Fruit fly (Drosophila melanogaster): Measurements from ENCODE around the gene Naglu.

Gene Naglu

DNA sequence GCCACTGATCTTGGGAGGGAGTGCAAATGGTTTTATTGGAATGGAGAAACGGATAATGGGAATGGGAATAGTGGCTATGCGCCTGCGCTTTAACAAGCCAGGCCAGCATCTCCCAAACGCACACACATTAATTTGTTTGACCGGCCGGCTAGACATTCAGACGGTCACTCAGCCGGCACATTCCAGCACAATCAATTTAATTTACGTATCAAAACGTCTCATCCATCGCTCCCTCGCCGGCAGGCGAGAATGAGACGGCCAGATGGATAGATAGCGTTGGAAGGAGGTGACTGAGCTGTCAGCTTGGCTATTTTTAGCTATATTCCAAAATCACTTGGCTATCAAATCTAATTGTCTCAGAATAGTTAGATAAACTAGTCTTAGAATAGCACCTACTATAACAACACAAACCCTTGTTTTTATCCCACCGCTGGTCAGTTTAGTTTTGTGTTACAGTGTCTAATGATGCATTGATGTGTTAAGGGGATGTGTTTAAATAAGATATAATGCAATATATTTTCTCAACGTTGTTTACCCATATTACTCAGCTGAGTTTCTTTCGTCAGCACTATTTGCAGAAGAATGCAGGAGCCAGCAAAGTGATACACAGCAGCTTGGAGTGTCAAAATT is 11.9 kb upstream of the Naglu start:
- peak; percentile 59 for TF ChIP-seq Hnf4 (GFP tag; optimal IDR thresholded peaks at IDR 0.05)
- TF ChIP-seq foxo (GFP tag; optimal IDR thresholded peaks at IDR 0.05): no peak
- no peak for TF ChIP-seq Rel (GFP tag; optimal IDR thresholded peaks at IDR 0.05)
- no peak for TF ChIP-seq Rel (tag; optimal IDR thresholded peaks at IDR 0.05)
- no peak for TF ChIP-seq GATAd (GFP tag; optimal IDR thresholded peaks at IDR 0.05)
- no peak for TF ChIP-seq dsf (GFP tag; optimal IDR thresholded peaks at IDR 0.05; ENCODE audit: borderline replicate concordance)
- TF ChIP-seq psq (GFP tag; optimal IDR thresholded peaks at IDR 0.05): peak; percentile 32
- no peak for TF ChIP-seq dmrt93B (GFP tag; optimal IDR thresholded peaks at IDR 0.05)
- TF ChIP-seq Hr78 (GFP tag; optimal IDR thresholded peaks at IDR 0.05): no peak
- no peak for TF ChIP-seq woc (GFP tag; optimal IDR thresholded peaks at IDR 0.05)
- no peak for TF ChIP-seq Jra (GFP tag; optimal IDR thresholded peaks at IDR 0.05)
- TF ChIP-seq Abd-B (GFP tag; optimal IDR thresholded peaks at IDR 0.05): no peak
- TF ChIP-seq jim (GFP tag; optimal IDR thresholded peaks at IDR 0.05): no peak
- peak; percentile 49 for TF ChIP-seq fru (GFP tag; optimal IDR thresholded peaks at IDR 0.05)
- no peak for TF ChIP-seq CG32264 (GFP tag; optimal IDR thresholded peaks at IDR 0.05)
- no peak for TF ChIP-seq Mio (GFP tag; optimal IDR thresholded peaks at IDR 0.05)
- TF ChIP-seq dl (GFP tag; optimal IDR thresholded peaks at IDR 0.05; ENCODE audit: insufficient read depth in 1 of 2, partially characterized antibody in 2 of 2): no peak
- no peak for TF ChIP-seq CrebA (GFP tag; optimal IDR thresholded peaks at IDR 0.05; ENCODE audit: borderline replicate concordance)
- peak; percentile 68 for TF ChIP-seq h (GFP tag; optimal IDR thresholded peaks at IDR 0.05)
- TF ChIP-seq sage (GFP tag; optimal IDR thresholded peaks at IDR 0.05): peak; percentile 9
- TF ChIP-seq N (GFP tag; optimal IDR thresholded peaks at IDR 0.05): no peak
- peak; percentile 43 for TF ChIP-seq OdsH (GFP tag; optimal IDR thresholded peaks at IDR 0.05)
- TF ChIP-seq Dfd (GFP tag; optimal IDR thresholded peaks at IDR 0.05): no peak
- TF ChIP-seq CG9705 (GFP tag; optimal IDR thresholded peaks at IDR 0.05): no peak
- TF ChIP-seq br (GFP tag; optimal IDR thresholded peaks at IDR 0.05): peak; percentile 26
- TF ChIP-seq HLH106 (tag; optimal IDR thresholded peaks at IDR 0.05): no peak
- no peak for TF ChIP-seq lola (GFP tag; optimal IDR thresholded peaks at IDR 0.05)
- no peak for TF ChIP-seq brk (GFP tag; optimal IDR thresholded peaks at IDR 0.05)
- TF ChIP-seq Sp1 (GFP tag; optimal IDR thresholded peaks at IDR 0.05): no peak
- peak; percentile 59 for TF ChIP-seq Myc (optimal IDR thresholded peaks at IDR 0.05)
- no peak for TF ChIP-seq pan (optimal IDR thresholded peaks at IDR 0.05)
- no peak for TF ChIP-seq Vsx2 (GFP tag; optimal IDR thresholded peaks at IDR 0.05; ENCODE audit: partially characterized antibody)
- peak; percentile 33 for TF ChIP-seq tai (GFP tag; optimal IDR thresholded peaks at IDR 0.05)
- no peak for TF ChIP-seq ey (GFP tag; optimal IDR thresholded peaks at IDR 0.05)
- no peak for TF ChIP-seq Dif (GFP tag; optimal IDR thresholded peaks at IDR 0.05; ENCODE audit: partially characterized antibody)
- TF ChIP-seq sv (GFP tag; optimal IDR thresholded peaks at IDR 0.05): no peak
- peak; percentile 31 for TF ChIP-seq Hr83 (GFP tag; optimal IDR thresholded peaks at IDR 0.05; ENCODE audit: poor library complexity, severe bottlenecking)
- TF ChIP-seq usp (GFP tag; optimal IDR thresholded peaks at IDR 0.05): no peak
- TF ChIP-seq rgr (GFP tag; optimal IDR thresholded peaks at IDR 0.05): peak; percentile 23

DNA sequence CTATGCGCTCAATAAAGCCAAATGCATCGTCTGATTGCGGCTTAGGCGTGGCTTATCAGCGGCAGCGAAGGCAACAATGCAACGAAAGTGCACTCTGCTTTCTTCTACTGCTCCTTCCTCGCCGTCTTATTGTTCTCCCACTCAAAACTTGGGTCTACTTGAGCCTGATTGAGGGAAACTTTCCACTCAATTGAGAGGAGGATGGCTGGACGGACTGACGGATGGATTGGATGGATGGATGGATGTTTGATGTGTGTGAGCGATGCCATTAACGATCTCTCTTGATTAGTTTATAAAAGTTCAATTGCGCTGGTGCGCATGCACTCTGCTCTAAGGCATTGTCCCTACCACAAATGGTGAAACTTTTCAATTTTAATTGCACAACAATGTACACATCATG is 11.4 kb upstream of the Naglu start:
- TF ChIP-seq dl (GFP tag; optimal IDR thresholded peaks at IDR 0.05; ENCODE audit: insufficient read depth in 1 of 2, partially characterized antibody in 2 of 2) (no peak), sage (GFP tag; optimal IDR thresholded peaks at IDR 0.05) (no peak), HLH106 (tag; optimal IDR thresholded peaks at IDR 0.05) (no peak), usp (GFP tag; optimal IDR thresholded peaks at IDR 0.05) (no peak), CrebA (GFP tag; optimal IDR thresholded peaks at IDR 0.05; ENCODE audit: borderline replicate concordance) (no peak), Sp1 (GFP tag; optimal IDR thresholded peaks at IDR 0.05) (no peak), pan (optimal IDR thresholded peaks at IDR 0.05) (no peak), Hr78 (GFP tag; optimal IDR thresholded peaks at IDR 0.05) (no peak), fru (GFP tag; optimal IDR thresholded peaks at IDR 0.05) (no peak), h (GFP tag; optimal IDR thresholded peaks at IDR 0.05) (no peak), ey (GFP tag; optimal IDR thresholded peaks at IDR 0.05) (no peak)
